Fruit fly (Drosophila melanogaster) whole organism, embryonic: ENCODE results near the gene ninaB.

Source experiments
- B-H1 ChIP-seq: fragments of 200-800 bp; sonication (Bioruptor generic); IDR thresholded peaks from 3 replicates; pipeline ENCODE4 v1.3.6; 2022; ENCODE audit warnings: missing biosample characterization, missing genetic modification characterization
- CG1233 ChIP-seq: fragments of 200-800 bp; sonication (Bioruptor generic); optimal IDR thresholded peaks from 4 replicates; lab custom pipeline; 2018; ENCODE audit warnings: missing biosample characterization, mild to moderate bottlenecking, missing genetic modification characterization
- CG12391 ChIP-seq: fragments of 200-800 bp; sonication (Bioruptor generic); optimal IDR thresholded peaks from 3 replicates; lab custom pipeline; 2018; ENCODE audit warnings: missing biosample characterization, mild to moderate bottlenecking, missing genetic modification characterization, moderate library complexity
- CG13424 ChIP-seq: fragments of 200-800 bp; sonication (Bioruptor generic); optimal IDR thresholded peaks from 2 replicates; lab custom pipeline; 2019; ENCODE audit warnings: missing biosample characterization, mild to moderate bottlenecking, missing genetic modification characterization, moderate library complexity
- CG14441 ChIP-seq: fragments of 200-800 bp; sonication (Bioruptor generic); IDR thresholded peaks from 2 replicates; pipeline ENCODE4 v1.3.6; 2022; ENCODE audit warnings: missing biosample characterization, missing genetic modification characterization
- CG14710 ChIP-seq: fragments of 200-800 bp; sonication (Bioruptor generic); optimal IDR thresholded peaks from 3 replicates; lab custom pipeline; 2019; ENCODE audit warnings: missing biosample characterization, mild to moderate bottlenecking, missing genetic modification characterization, moderate library complexity
- CG14965 ChIP-seq: fragments of 200-800 bp; sonication (Bioruptor generic); optimal IDR thresholded peaks from 2 replicates; lab custom pipeline; 2016; ENCODE audit warnings: missing biosample characterization, missing genetic modification characterization, borderline replicate concordance
- CG16863 ChIP-seq: fragments of 200-800 bp; sonication (Bioruptor generic); optimal IDR thresholded peaks from 3 replicates; lab custom pipeline; 2016; ENCODE audit warnings: missing biosample characterization, missing genetic modification characterization
- CG17186 ChIP-seq: fragments of 200-800 bp; sonication (Bioruptor generic); optimal IDR thresholded peaks from 3 replicates; lab custom pipeline; 2017; ENCODE audit warnings: missing biosample characterization, missing genetic modification reagents, missing genetic modification characterization
- CG17612 ChIP-seq: fragments of 200-800 bp; sonication (Bioruptor generic); IDR thresholded peaks from 2 replicates; pipeline ENCODE4 v1.3.6; 2022; ENCODE audit warnings: missing biosample characterization, missing genetic modification characterization
- CG31224 ChIP-seq: fragments of 200-800 bp; sonication (Bioruptor generic); IDR thresholded peaks from 2 replicates; pipeline ENCODE4 v1.3.6; 2022; ENCODE audit warnings: missing biosample characterization, missing genetic modification characterization
- CG32532 ChIP-seq: fragments of 200-800 bp; sonication (Bioruptor generic); IDR thresholded peaks from 2 replicates; pipeline ENCODE4 v1.3.6; 2022; ENCODE audit warnings: missing biosample characterization, missing genetic modification characterization
- CG33213 ChIP-seq: fragments of 200-800 bp; sonication (Bioruptor generic); optimal IDR thresholded peaks from 3 replicates; lab custom pipeline; 2016; ENCODE audit warnings: missing biosample characterization, missing genetic modification characterization
- CG34224 ChIP-seq: fragments of 200-800 bp; sonication (Bioruptor generic); IDR thresholded peaks from 3 replicates; pipeline ENCODE4 v1.3.6; 2022; ENCODE audit warnings: missing biosample characterization, missing genetic modification characterization; ENCODE audit not compliant: partially characterized antibody
- CG6272 ChIP-seq: fragments of 200-800 bp; sonication (Bioruptor generic); IDR thresholded peaks from 2 replicates; pipeline ENCODE4 v1.3.6; 2022; ENCODE audit warnings: missing biosample characterization, missing genetic modification characterization
- CG6654 ChIP-seq: fragments of 200-800 bp; sonication (Bioruptor generic); optimal IDR thresholded peaks from 2 replicates; lab custom pipeline; 2017; ENCODE audit warnings: missing biosample characterization, mild to moderate bottlenecking, missing genetic modification characterization
- CG6683 ChIP-seq: fragments of 200-800 bp; sonication (Bioruptor generic); optimal IDR thresholded peaks from 2 replicates; lab custom pipeline; 2017; ENCODE audit warnings: missing biosample characterization, mild to moderate bottlenecking, missing genetic modification characterization, missing genetic modification reagents
- CG8388 ChIP-seq: fragments of 200-800 bp; sonication (Bioruptor generic); optimal IDR thresholded peaks from 2 replicates; lab custom pipeline; 2019; ENCODE audit warnings: missing biosample characterization, mild to moderate bottlenecking, missing genetic modification characterization, moderate library complexity
- CG9609 ChIP-seq: fragments of 200-800 bp; sonication (Bioruptor generic); optimal IDR thresholded peaks from 3 replicates; lab custom pipeline; 2016; ENCODE audit warnings: missing biosample characterization, missing genetic modification characterization
- Drgx ChIP-seq: fragments of 200-800 bp; sonication (Bioruptor generic); IDR thresholded peaks from 2 replicates; pipeline ENCODE4 v1.3.6; 2022; ENCODE audit warnings: missing biosample characterization, missing genetic modification characterization
- E2f1 ChIP-seq: fragments of 200-800 bp; sonication (Bioruptor generic); IDR thresholded peaks from 2 replicates; pipeline ENCODE4 v1.3.6; 2022; ENCODE audit warnings: missing biosample characterization, missing genetic modification characterization
- Eip74EF ChIP-seq, 2 experiments: fragments of 200-800 bp in 1 of 2; fragments of >200 bp in 1 of 2; sonication (Bioruptor generic) in 1 of 2; optimal IDR thresholded peaks; 2 replicates each; lab custom pipeline; 2017 to 2019; ENCODE audit warnings: missing biosample characterization in 2 of 2, missing genetic modification characterization in 2 of 2, mild to moderate bottlenecking in 1 of 2, moderate library complexity in 1 of 2
- Fer2 ChIP-seq: fragments of 200-800 bp; sonication (Bioruptor generic); optimal IDR thresholded peaks from 2 replicates; lab custom pipeline; 2018; ENCODE audit warnings: missing biosample characterization, mild to moderate bottlenecking, missing genetic modification characterization, moderate library complexity
- H2.0 ChIP-seq: fragments of 200-800 bp; sonication (Bioruptor generic); IDR thresholded peaks from 2 replicates; pipeline ENCODE4 v1.3.6; 2022; ENCODE audit warnings: missing biosample characterization, missing genetic modification characterization
- HLH3B ChIP-seq: fragments of 200-800 bp; sonication (Bioruptor generic); IDR thresholded peaks from 2 replicates; pipeline ENCODE4 v1.3.6; 2022; ENCODE audit warnings: missing biosample characterization, missing genetic modification characterization
- Hr51 ChIP-seq, 2 experiments: fragments of 200-800 bp; sonication (Bioruptor generic); optimal IDR thresholded peaks; 2 replicates in 1 of 2; 3 replicates in 1 of 2; lab custom pipeline; 2016 to 2018; ENCODE audit warnings: missing biosample characterization in 2 of 2, missing genetic modification characterization in 2 of 2, mild to moderate bottlenecking in 1 of 2, moderate library complexity in 1 of 2
- Hr78 ChIP-seq, 2 experiments: fragments of 200-800 bp in 1 of 2; fragments of >200 bp in 1 of 2; sonication (Bioruptor generic) in 1 of 2; optimal IDR thresholded peaks; 2 replicates each; lab custom pipeline; 2017 to 2019; ENCODE audit warnings: missing biosample characterization in 2 of 2, missing genetic modification characterization in 2 of 2, mild to moderate bottlenecking in 1 of 2, moderate library complexity in 1 of 2
- Med ChIP-seq: fragments of 200-800 bp; sonication (Bioruptor generic); peaks from one replicate; lab custom pipeline; 2016; ENCODE audit warnings: missing biosample characterization, missing genetic modification characterization, mild to moderate bottlenecking, inconsistent platforms, moderate library complexity
- aop ChIP-seq: fragments of 200-800 bp; sonication (Bioruptor generic); IDR thresholded peaks from 2 replicates; pipeline ENCODE4 v1.3.6; 2022; ENCODE audit warnings: missing biosample characterization, missing genetic modification characterization
- ap ChIP-seq: fragments of 200-800 bp; sonication (Bioruptor generic); IDR thresholded peaks from 2 replicates; pipeline ENCODE4 v1.3.6; 2022; ENCODE audit warnings: missing biosample characterization, missing genetic modification characterization
- ase ChIP-seq: fragments of 200-800 bp; sonication (Bioruptor generic); IDR thresholded peaks from 3 replicates; pipeline ENCODE4 v1.3.6; 2022; ENCODE audit warnings: missing biosample characterization, missing genetic modification characterization
- ato ChIP-seq: fragments of 200-800 bp; sonication (Bioruptor generic); IDR thresholded peaks from 2 replicates; pipeline ENCODE4 v1.3.6; 2022; ENCODE audit warnings: missing biosample characterization, missing genetic modification characterization; ENCODE audit not compliant: partially characterized antibody
- dati ChIP-seq: fragments of 200-800 bp; sonication (Bioruptor generic); IDR thresholded peaks from 2 replicates; pipeline ENCODE4 v1.3.6; 2022; ENCODE audit warnings: missing biosample characterization, missing genetic modification characterization
- hbn ChIP-seq: fragments of 200-800 bp; sonication (Bioruptor generic); IDR thresholded peaks from 2 replicates; pipeline ENCODE4 v1.3.6; 2022; ENCODE audit warnings: missing biosample characterization, missing genetic modification characterization; ENCODE audit not compliant: partially characterized antibody
- hkb ChIP-seq, 2 experiments: fragments of 200-800 bp in 1 of 2; fragments of >200 bp in 1 of 2; sonication (Bioruptor generic) in 1 of 2; IDR thresholded peaks in 1 of 2; optimal IDR thresholded peaks in 1 of 2; 2 replicates each; pipeline versions ENCODE4 v1.3.6 to Lab custom; 2017 to 2022; ENCODE audit warnings: missing biosample characterization in 1 of 2, missing genetic modification characterization in 1 of 2
- ind ChIP-seq: fragments of 200-800 bp; sonication (Bioruptor generic); optimal IDR thresholded peaks from 3 replicates; lab custom pipeline; 2016; ENCODE audit warnings: missing biosample characterization, missing genetic modification characterization
- kay ChIP-seq: fragments of 200-800 bp; sonication (Bioruptor generic); optimal IDR thresholded peaks from 2 replicates; lab custom pipeline; 2016; ENCODE audit warnings: missing biosample characterization, missing genetic modification characterization
- ken ChIP-seq: fragments of 200-800 bp; sonication (Bioruptor generic); IDR thresholded peaks from 3 replicates; pipeline ENCODE4 v1.3.6; 2022; ENCODE audit warnings: missing biosample characterization, missing genetic modification characterization
- lab ChIP-seq: fragments of 200-800 bp; sonication (Bioruptor generic); optimal IDR thresholded peaks from 3 replicates; lab custom pipeline; 2017; ENCODE audit warnings: missing biosample characterization, missing genetic modification characterization, mild to moderate bottlenecking, moderate library complexity, missing genetic modification reagents
- nom ChIP-seq: fragments of 200-800 bp; sonication (Bioruptor generic); optimal IDR thresholded peaks from 2 replicates; lab custom pipeline; 2017; ENCODE audit warnings: missing biosample characterization, missing genetic modification characterization, mild to moderate bottlenecking, moderate library complexity, missing genetic modification reagents
- pb ChIP-seq: fragments of 200-800 bp; sonication (Bioruptor generic); optimal IDR thresholded peaks from 3 replicates; lab custom pipeline; 2016; ENCODE audit warnings: missing biosample characterization, missing genetic modification characterization
- pros ChIP-seq: fragments of 200-800 bp; sonication (Bioruptor generic); optimal IDR thresholded peaks from 3 replicates; lab custom pipeline; 2019; ENCODE audit warnings: missing biosample characterization, mild to moderate bottlenecking, missing genetic modification characterization, moderate library complexity
- rib ChIP-seq: fragments of 200-800 bp; sonication (Bioruptor generic); IDR thresholded peaks from 2 replicates; pipeline ENCODE4 v1.3.6; 2022; ENCODE audit warnings: missing biosample characterization, missing genetic modification characterization
- so ChIP-seq: fragments of 200-800 bp; sonication (Bioruptor generic); IDR thresholded peaks from 3 replicates; pipeline ENCODE4 v1.3.6; 2022; ENCODE audit warnings: missing biosample characterization, missing genetic modification characterization
- ttk ChIP-seq: fragments of 200-800 bp; sonication (Bioruptor generic); IDR thresholded peaks from 2 replicates; pipeline ENCODE4 v2.1.2; 2022; ENCODE audit warnings: missing biosample characterization, missing genetic modification characterization
- yki ChIP-seq: fragments of >200 bp; optimal IDR thresholded peaks from 3 replicates; lab custom pipeline; 2018

Gene ninaB

DNA sequence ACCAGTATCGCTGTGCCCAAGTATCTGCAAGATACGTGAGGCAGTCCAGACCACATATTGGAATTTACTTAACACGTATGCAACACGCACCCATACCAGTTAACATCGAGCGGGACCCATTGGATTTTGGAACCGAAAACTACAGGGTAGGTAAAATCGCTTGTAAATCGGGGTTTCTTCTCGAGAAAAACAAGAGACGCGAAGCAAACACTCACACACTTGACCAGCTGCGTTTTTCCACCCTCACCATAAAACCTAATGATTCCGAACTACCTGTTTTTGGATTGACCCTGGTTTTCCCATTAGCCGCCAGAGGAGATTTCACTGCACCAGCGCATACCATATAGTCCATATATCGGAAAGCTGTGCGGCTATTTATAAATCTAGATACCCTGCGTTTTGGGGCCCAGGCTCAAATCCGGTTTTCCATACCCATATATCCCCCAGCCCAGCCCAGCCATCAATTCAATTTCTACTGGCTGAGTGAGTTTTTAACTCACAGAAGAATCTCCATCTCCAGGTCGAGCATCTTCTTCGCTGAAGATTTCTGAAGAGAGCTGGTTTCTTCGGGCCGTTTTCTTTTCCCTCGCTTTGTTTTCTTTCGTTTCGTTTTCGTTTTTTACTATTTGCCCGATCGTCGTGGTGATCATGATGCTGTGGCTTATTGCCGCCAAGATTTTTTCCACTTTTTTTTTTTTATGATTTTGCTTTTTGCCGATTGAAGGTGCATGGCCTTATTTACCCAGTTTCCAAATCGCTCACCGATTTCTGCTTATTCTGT is 15.5 kb downstream of the ninaB start (continued):
- TF ChIP-seq nom (peak; percentile 85), Med (GFP tag; lab: Kevin White, UChicago) (peak; percentile 34)

DNA sequence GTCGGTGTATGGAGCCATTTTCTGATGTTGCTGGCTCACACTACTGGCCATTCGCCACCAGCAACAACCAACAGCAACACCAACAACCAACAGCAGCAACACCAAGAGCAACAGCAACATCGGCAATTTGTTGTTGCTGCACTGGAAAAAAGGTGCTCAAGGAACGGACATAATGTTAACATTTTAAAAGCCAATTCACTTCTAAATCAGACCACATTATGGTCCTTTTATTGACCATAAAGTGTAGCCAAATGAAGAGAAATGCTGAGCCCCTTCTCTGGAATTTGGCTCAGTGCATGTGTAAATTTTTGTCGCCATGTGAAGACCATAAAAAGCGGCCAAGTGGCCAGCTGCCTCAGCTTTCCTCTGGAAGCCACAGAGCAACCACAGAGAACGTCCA is 16.5 kb downstream of the ninaB start:
- no peak for TF ChIP-seq CG17186
- TF ChIP-seq ttk = no peak
- TF ChIP-seq E2f1 (GFP tag; lab: Robert Waterston, UW) = 0 out of 2 replicates have a peak, but pooled peaks have one; percentile 9
- TF ChIP-seq dati (GFP tag; lab: Robert Waterston, UW) = no peak
- peak; percentile 47 for TF ChIP-seq CG14441
- no peak for TF ChIP-seq Fer2 (tag; lab: Kevin White, UChicago)
- no peak for TF ChIP-seq hbn (GFP tag; lab: Robert Waterston, UW)
- TF ChIP-seq CG33213 (GFP tag; lab: Kevin White, UChicago) = peak; percentile 41
- peak; percentile 21; the same call in 1 of the 2 replicates for TF ChIP-seq aop
- TF ChIP-seq nom = peak; percentile 62
- no peak for TF ChIP-seq CG31224
- TF ChIP-seq pros (GFP tag; lab: Kevin White, UChicago) = no peak
- no peak for TF ChIP-seq CG32532 (GFP tag; lab: Robert Waterston, UW)
- TF ChIP-seq CG34224 (GFP tag; lab: Robert Waterston, UW) = no peak
- TF ChIP-seq CG16863 (GFP tag; lab: Kevin White, UChicago) = no peak
- TF ChIP-seq hkb (optimal IDR thresholded peaks at IDR 0.05; lab: Kevin White, UChicago) = no peak
- peak; percentile 78 for TF ChIP-seq hkb (GFP tag; IDR thresholded peaks at IDR 0.05; lab: Robert Waterston, UW)
- TF ChIP-seq ken (GFP tag; lab: Robert Waterston, UW) = peak; percentile 62; the same call in 2 of the 3 replicates
- no peak for TF ChIP-seq CG14710
- peak; percentile 50 for TF ChIP-seq kay (GFP tag; lab: Kevin White, UChicago)
- TF ChIP-seq so = peak; percentile 63; the same call in 1 of the 3 replicates
- no peak for TF ChIP-seq CG6683 (GFP tag; lab: Kevin White, UChicago)
- TF ChIP-seq Hr51 (GFP tag; optimal IDR thresholded peaks at IDR 0.05; lab: Kevin White, UChicago) = peak in 1 of 2 experiments; percentile 16
- TF ChIP-seq ap (GFP tag; lab: Robert Waterston, UW) = peak; percentile 17; the same call in 1 of the 2 replicates
- TF ChIP-seq ind (GFP tag; lab: Kevin White, UChicago) = peak; percentile 9
- peak; percentile 45; the same call in 1 of the 2 replicates for TF ChIP-seq H2.0 (GFP tag; lab: Robert Waterston, UW)
- 0 out of 3 replicates have a peak, but pooled peaks have one; percentile 49 for TF ChIP-seq ase (GFP tag; lab: Robert Waterston, UW)
- TF ChIP-seq Drgx (GFP tag; lab: Robert Waterston, UW) = peak; percentile 94
- TF ChIP-seq CG17612 = no peak
- TF ChIP-seq CG14965 (GFP tag; lab: Kevin White, UChicago) = no peak
- TF ChIP-seq lab = no peak
- TF ChIP-seq CG6654 (GFP tag; lab: Kevin White, UChicago) = no peak
- peak in 1 of 2 experiments; percentile 17 for TF ChIP-seq Eip74EF (GFP tag; optimal IDR thresholded peaks at IDR 0.05; lab: Kevin White, UChicago)
- TF ChIP-seq ato (GFP tag; lab: Robert Waterston, UW) = no peak
- peak; percentile 25; the same call in 1 of the 3 replicates for TF ChIP-seq B-H1 (GFP tag; lab: Robert Waterston, UW)
- peak; percentile 5 for TF ChIP-seq CG13424
- TF ChIP-seq rib = no peak
- TF ChIP-seq CG8388 = peak; percentile 35
- TF ChIP-seq CG12391 (tag; lab: Kevin White, UChicago) = peak; percentile 12
- TF ChIP-seq CG1233 (GFP tag; lab: Kevin White, UChicago) = no peak
- peak; percentile 44 for TF ChIP-seq pb (GFP tag; lab: Kevin White, UChicago)
- TF ChIP-seq yki (lab: Kevin White, UChicago) = no peak
- TF ChIP-seq CG6272 (GFP tag; lab: Robert Waterston, UW) = no peak
- no peak for TF ChIP-seq CG9609 (GFP tag; lab: Kevin White, UChicago)
- peak; percentile 60 for TF ChIP-seq HLH3B (GFP tag; lab: Robert Waterston, UW)
- TF ChIP-seq Hr78 (GFP tag; optimal IDR thresholded peaks at IDR 0.05; lab: Kevin White, UChicago) = peak in 1 of 2 experiments; percentile 14
